Fruit fly (Drosophila melanogaster) whole organism, adult: ENCODE data around the gene CG42827.

ENCODE experiments used
- CG14711 ChIP-seq: fragments of 200-800 bp; sonication (Bioruptor generic); optimal IDR thresholded peaks from 2 replicates; lab custom pipeline; 2018; ENCODE audit warnings: missing biosample characterization, mild to moderate bottlenecking, missing genetic modification characterization, moderate library complexity
- CG1620 ChIP-seq: fragments of 200-800 bp; sonication (Bioruptor generic); optimal IDR thresholded peaks from 2 replicates; lab custom pipeline; 2016; ENCODE audit warnings: missing biosample characterization, missing genetic modification characterization
- CG5204 ChIP-seq: fragments of 200-800 bp; sonication (Bioruptor generic); optimal IDR thresholded peaks from 2 replicates; lab custom pipeline; 2016; ENCODE audit warnings: missing biosample characterization, missing genetic modification characterization
- Clk ChIP-seq: fragments of 200-800 bp; sonication (Bioruptor generic); optimal IDR thresholded peaks from 2 replicates; lab custom pipeline; 2017; ENCODE audit warnings: missing biosample characterization, missing genetic modification characterization
- Crg-1 ChIP-seq: fragments of 200-800 bp; sonication (Bioruptor generic); optimal IDR thresholded peaks from 2 replicates; lab custom pipeline; 2016; ENCODE audit warnings: missing biosample characterization, missing genetic modification characterization
- Hr96 ChIP-seq: fragments of 200-800 bp; sonication (Bioruptor generic); optimal IDR thresholded peaks from 2 replicates; lab custom pipeline; 2016; ENCODE audit warnings: missing biosample characterization, missing genetic modification characterization
- bab1 ChIP-seq: fragments of 200-800 bp; sonication (Bioruptor generic); optimal IDR thresholded peaks from 3 replicates; lab custom pipeline; 2019; ENCODE audit warnings: missing biosample characterization, mild to moderate bottlenecking, missing genetic modification characterization, moderate library complexity
- cic ChIP-seq: fragments of 200-800 bp; sonication (Bioruptor generic); optimal IDR thresholded peaks from 2 replicates; lab custom pipeline; 2017; ENCODE audit warnings: missing biosample characterization, mild to moderate bottlenecking, missing genetic modification characterization, moderate library complexity
- cnc ChIP-seq, 2 experiments: fragments of >200 bp; optimal IDR thresholded peaks; 2 replicates each; lab custom pipeline; 2017
- kay ChIP-seq: fragments of 200-800 bp; sonication (Bioruptor generic); peaks from one replicate; lab custom pipeline; 2016; ENCODE audit warnings: missing biosample characterization, missing genetic modification characterization, borderline replicate concordance
- ovo ChIP-seq: fragments of 200-800 bp; sonication (Bioruptor generic); optimal IDR thresholded peaks from 2 replicates; lab custom pipeline; 2016; ENCODE audit warnings: missing biosample characterization, missing genetic modification characterization

DNA sequence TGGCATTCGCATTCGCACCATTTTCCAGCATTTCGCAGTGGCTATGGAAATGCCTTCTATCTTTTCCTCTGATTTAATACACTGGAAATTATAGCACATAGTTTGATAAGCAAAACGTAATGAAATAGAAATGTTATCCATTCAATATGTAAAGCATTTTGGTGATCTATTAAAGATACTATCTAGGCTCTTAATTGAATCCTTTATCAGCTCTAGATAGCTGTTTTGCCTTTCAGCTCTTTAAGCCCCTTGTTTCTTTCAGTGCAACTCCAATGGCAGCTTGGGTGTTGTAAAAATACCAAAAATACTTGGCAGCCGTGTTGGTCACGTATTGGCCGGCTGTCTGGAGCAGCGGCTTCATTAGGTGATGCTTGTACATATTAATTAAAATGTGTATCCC lies 7.7 kb upstream of the CG42827 start:
- TF ChIP-seq Crg-1 (GFP tag; lab: Kevin White, UChicago) (no peak), ovo (GFP tag; lab: Kevin White, UChicago) (no peak), CG14711 (tag; lab: Kevin White, UChicago) (no peak), cnc (optimal IDR thresholded peaks at IDR 0.05; lab: Kevin White, UChicago) (no peak), Hr96 (GFP tag; lab: Kevin White, UChicago) (no peak), CG1620 (GFP tag; lab: Kevin White, UChicago) (no peak), bab1 (no peak), Clk (GFP tag; lab: Kevin White, UChicago) (no peak), kay (GFP tag; lab: Kevin White, UChicago) (no peak), CG5204 (GFP tag; lab: Kevin White, UChicago) (no peak), cic (GFP tag; lab: Kevin White, UChicago) (no peak)
